Fruit fly (Drosophila melanogaster): ENCODE results near the gene CG32856.

dm6 chr3R:15927172-15927571 lies 38.0 kb downstream of the CG32856 start:
- no peak for TF ChIP-seq achi (GFP tag; optimal IDR thresholded peaks at IDR 0.05)
- no peak for TF ChIP-seq CG6808 (GFP tag; optimal IDR thresholded peaks at IDR 0.05)
- no peak for TF ChIP-seq Ets96B (tag; optimal IDR thresholded peaks at IDR 0.05)
- TF ChIP-seq Eip93F (GFP tag; optimal IDR thresholded peaks at IDR 0.05): no peak
- no peak for TF ChIP-seq CG3032 (tag; optimal IDR thresholded peaks at IDR 0.05)
- no peak for TF ChIP-seq fd59A (GFP tag; optimal IDR thresholded peaks at IDR 0.05)
- TF ChIP-seq Blimp-1 (GFP tag; optimal IDR thresholded peaks at IDR 0.05): no peak
- TF ChIP-seq Sox102F (GFP tag; optimal IDR thresholded peaks at IDR 0.05): no peak
